Worm (Caenorhabditis elegans) whole organism, L1 larva: ENCODE results near the gene K07H8.8.

Source experiments
- aly-2 ChIP-seq: fragments of 150-350 bp; optimal IDR thresholded peaks from 2 replicates; lab custom pipeline; 2014; ENCODE audit warnings: missing biosample characterization, missing genetic modification characterization
- ceh-8 ChIP-seq: fragments of 200-800 bp; sonication (Bioruptor generic); optimal IDR thresholded peaks from 2 replicates; lab custom pipeline; 2018; ENCODE audit warnings: mild to moderate bottlenecking, missing genetic modification characterization, moderate library complexity, missing compliant biosample characterization
- ceh-82 ChIP-seq, 3 experiments: fragments of 150-350 bp in 1 of 3; sonication (generic microtip) in 2 of 3; optimal IDR thresholded peaks; 2 replicates each; lab custom pipeline; 2014 to 2017; ENCODE audit warnings: missing biosample characterization in 3 of 3, missing genetic modification characterization in 3 of 3
- ces-1 ChIP-seq: fragments of 150-350 bp; optimal IDR thresholded peaks from 2 replicates; lab custom pipeline; 2014; ENCODE audit warnings: missing biosample characterization, missing genetic modification reagents, missing genetic modification characterization
- elt-2 ChIP-seq: sonication (generic microtip); optimal IDR thresholded peaks from 2 replicates; lab custom pipeline; 2016; ENCODE audit warnings: missing genetic modification characterization, mild to moderate bottlenecking, inconsistent platforms, missing compliant biosample characterization, missing genetic modification reagents
- elt-3 ChIP-seq, 6 experiments: fragments of 150-350 bp in 1 of 6; sonication (generic microtip); optimal IDR thresholded peaks; 2 replicates each; lab custom pipeline; 2017 to 2018; ENCODE audit warnings: missing biosample characterization in 6 of 6, missing genetic modification characterization in 6 of 6, inconsistent platforms in 1 of 6
- fkh-8 ChIP-seq: sonication (generic microtip); optimal IDR thresholded peaks from 2 replicates; lab custom pipeline; 2016; ENCODE audit warnings: mild to moderate bottlenecking, missing genetic modification characterization, missing compliant biosample characterization
- fos-1 ChIP-seq: fragments of 150-350 bp; optimal IDR thresholded peaks from 2 replicates; lab custom pipeline; 2014; ENCODE audit warnings: missing biosample characterization, missing genetic modification characterization
- nhr-19 ChIP-seq: fragments of 200-800 bp; sonication (Bioruptor generic); conservative IDR thresholded peaks from 2 replicates; pipeline ENCODE4 v1.3.6; 2022; ENCODE audit warnings: missing genetic modification characterization, missing compliant biosample characterization
- nhr-76 ChIP-seq: sonication (generic microtip); optimal IDR thresholded peaks from 2 replicates; lab custom pipeline; 2017; ENCODE audit warnings: missing biosample characterization, missing genetic modification characterization
- nhr-77 ChIP-seq: fragments of 150-350 bp; optimal IDR thresholded peaks from 2 replicates; lab custom pipeline; 2014; ENCODE audit warnings: missing biosample characterization, missing genetic modification characterization
- snpc-4 ChIP-seq: fragments of 150-350 bp; optimal IDR thresholded peaks from 2 replicates; lab custom pipeline; 2014; ENCODE audit warnings: missing biosample characterization, missing genetic modification characterization
- unc-62 ChIP-seq: fragments of 150-350 bp; optimal IDR thresholded peaks from 2 replicates; lab custom pipeline; 2014; ENCODE audit warnings: missing biosample characterization, missing genetic modification reagents, missing genetic modification characterization
- ztf-11 ChIP-seq, 2 experiments: sonication (generic microtip); optimal IDR thresholded peaks; 2 replicates each; lab custom pipeline; 2016 to 2017; ENCODE audit warnings: missing genetic modification characterization in 2 of 2, missing biosample characterization in 1 of 2, missing compliant biosample characterization in 1 of 2

- TF ChIP-seq unc-62 (GFP tag; lab: Kevin White, UChicago) (no peak), elt-2 (tag; lab: Kevin White, UChicago) (no peak), aly-2 (tag; lab: Kevin White, UChicago) (no peak), ztf-11 (tag; optimal IDR thresholded peaks at IDR 0.05; lab: Kevin White, UChicago) (no peak), ceh-82 (tag; optimal IDR thresholded peaks at IDR 0.05; lab: Kevin White, UChicago) (no peak), ces-1 (GFP tag; lab: Kevin White, UChicago) (no peak), snpc-4 (tag; lab: Kevin White, UChicago) (no peak), nhr-77 (no peak), fos-1 (tag; lab: Kevin White, UChicago) (no peak), elt-3 (tag; optimal IDR thresholded peaks at IDR 0.05; lab: Kevin White, UChicago) (no peak), nhr-76 (tag; lab: Kevin White, UChicago) (no peak), ceh-8 (GFP tag; lab: Kevin White, UChicago) (peak; percentile 1), nhr-19 (GFP tag; lab: Robert Waterston, UW) (no peak), fkh-8 (tag; lab: Kevin White, UChicago) (no peak)
Observed at ce11 chrIV:8289105-8289504, 20.9 kb upstream of the K07H8.8 start.
